Worm (Caenorhabditis elegans): ENCODE measurements around the gene ZC190.2.

ZC190.2 gene

DNA sequence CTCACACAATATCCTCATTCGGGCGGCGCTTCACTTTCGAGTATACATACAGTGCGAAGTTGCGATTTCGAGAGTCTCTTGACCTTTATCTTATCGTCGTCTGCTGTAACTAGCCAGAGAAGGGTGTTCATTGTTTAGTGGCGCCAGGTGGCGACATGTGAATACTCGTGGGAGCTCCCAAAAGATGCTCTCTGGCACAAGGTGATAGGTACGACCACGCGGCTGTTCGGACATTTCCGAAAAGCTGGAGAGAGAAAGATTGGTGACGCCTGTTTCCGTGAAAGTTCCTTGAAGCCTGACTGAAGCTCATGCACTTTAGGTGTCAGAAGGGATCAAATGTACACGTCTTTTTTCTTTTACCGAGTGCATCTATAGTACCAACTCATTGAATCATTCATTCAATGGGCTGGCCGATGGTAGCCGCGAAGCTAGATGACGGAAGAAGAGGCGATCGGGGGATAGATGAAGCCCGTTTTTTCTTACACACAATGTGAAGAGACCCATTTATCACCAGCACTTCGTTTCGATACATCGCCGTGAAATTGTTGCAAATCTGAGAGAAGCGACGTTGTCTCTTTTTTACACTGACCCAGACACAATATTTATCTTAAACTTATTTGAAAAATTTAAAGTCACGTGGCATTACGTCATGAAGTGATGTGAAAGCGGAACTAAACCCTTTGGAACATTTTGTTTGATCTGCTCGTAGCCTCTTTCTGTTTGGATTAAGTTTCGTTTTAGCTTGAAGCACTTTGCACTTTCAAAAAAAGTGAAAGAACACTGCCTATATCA is 13.7 kb upstream of the ZC190.2 start:
- TF ChIP-seq ets-7 (tag; optimal IDR thresholded peaks at IDR 0.05) (no peak), pes-1 (GFP tag; IDR thresholded peaks at IDR 0.05) (no peak), hmg-4 (GFP tag; optimal IDR thresholded peaks at IDR 0.05) (no peak), ama-1 (optimal IDR thresholded peaks at IDR 0.05) (no peak), B0310.2 (tag; optimal IDR thresholded peaks at IDR 0.05) (no peak), sea-1 (GFP tag; conservative IDR thresholded peaks at IDR 0.05) (no peak), hnd-1 (tag; optimal IDR thresholded peaks at IDR 0.05) (no peak), ceh-36 (tag; optimal IDR thresholded peaks at IDR 0.05) (no peak), F13C5.2 (tag; optimal IDR thresholded peaks at IDR 0.05) (no peak), scrt-1 (GFP tag; IDR thresholded peaks at IDR 0.05) (no peak), tbx-37 (GFP tag; conservative IDR thresholded peaks at IDR 0.05) (no peak)

DNA sequence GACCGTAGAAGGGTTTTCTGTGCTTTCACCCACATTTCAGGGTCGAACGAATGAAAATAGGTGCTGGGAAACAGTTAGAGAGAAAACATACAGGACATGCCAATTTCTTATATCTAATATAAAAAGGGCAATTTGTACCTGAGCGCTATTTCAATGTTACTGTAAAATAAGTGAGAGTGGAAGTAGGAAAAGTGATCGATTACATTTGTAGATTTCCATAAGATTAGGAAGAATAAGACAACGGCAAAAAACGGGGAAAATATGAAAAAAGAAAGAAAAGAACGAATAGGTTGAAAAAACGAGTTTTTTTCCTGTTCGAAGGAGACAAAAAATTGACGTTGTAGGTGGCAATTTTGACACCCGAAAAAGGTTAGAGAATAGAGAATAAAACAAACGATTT is 12.9 kb upstream of the ZC190.2 start:
- no peak for TF ChIP-seq ama-1 (optimal IDR thresholded peaks at IDR 0.05)
- no peak for TF ChIP-seq scrt-1 (GFP tag; IDR thresholded peaks at IDR 0.05)
- no peak for TF ChIP-seq hnd-1 (tag; optimal IDR thresholded peaks at IDR 0.05)
- no peak for TF ChIP-seq hmbx-1 (tag; optimal IDR thresholded peaks at IDR 0.05)

ce11 chrV:8670759-8671158 is 10.4 kb upstream of the ZC190.2 start:
- TF ChIP-seq flt-1 (GFP tag; IDR thresholded peaks at IDR 0.05) = no peak
- TF ChIP-seq tra-4 (tag; optimal IDR thresholded peaks at IDR 0.05) = no peak
- TF ChIP-seq hnd-1 (tag; optimal IDR thresholded peaks at IDR 0.05) = no peak
- no peak for TF ChIP-seq tbx-37 (GFP tag; conservative IDR thresholded peaks at IDR 0.05)

- no peak for TF ChIP-seq F13C5.2 (tag; optimal IDR thresholded peaks at IDR 0.05)
- TF ChIP-seq ceh-13 (GFP tag; optimal IDR thresholded peaks at IDR 0.05) = no peak
- no peak for TF ChIP-seq ama-1 (optimal IDR thresholded peaks at IDR 0.05)
- no peak for TF ChIP-seq hnd-1 (tag; optimal IDR thresholded peaks at IDR 0.05)
- no peak for TF ChIP-seq tbx-37 (GFP tag; conservative IDR thresholded peaks at IDR 0.05)
- TF ChIP-seq ets-7 (tag; optimal IDR thresholded peaks at IDR 0.05) = no peak
- TF ChIP-seq flt-1 (GFP tag; IDR thresholded peaks at IDR 0.05) = no peak
- no peak for TF ChIP-seq hmg-4 (GFP tag; optimal IDR thresholded peaks at IDR 0.05)
- no peak for TF ChIP-seq pes-1 (GFP tag; IDR thresholded peaks at IDR 0.05)
Measured at ce11 chrV:8671568-8672123, 9.5 kb upstream of the ZC190.2 start.

ce11 chrV:8673498-8673897 is 7.7 kb upstream of the ZC190.2 start, which contains the start of gene ZC190.5:
Gene ZC190.5 (minus strand): TSS chrV:8673598.
- TF ChIP-seq B0310.2 (tag; optimal IDR thresholded peaks at IDR 0.05) = no peak

DNA sequence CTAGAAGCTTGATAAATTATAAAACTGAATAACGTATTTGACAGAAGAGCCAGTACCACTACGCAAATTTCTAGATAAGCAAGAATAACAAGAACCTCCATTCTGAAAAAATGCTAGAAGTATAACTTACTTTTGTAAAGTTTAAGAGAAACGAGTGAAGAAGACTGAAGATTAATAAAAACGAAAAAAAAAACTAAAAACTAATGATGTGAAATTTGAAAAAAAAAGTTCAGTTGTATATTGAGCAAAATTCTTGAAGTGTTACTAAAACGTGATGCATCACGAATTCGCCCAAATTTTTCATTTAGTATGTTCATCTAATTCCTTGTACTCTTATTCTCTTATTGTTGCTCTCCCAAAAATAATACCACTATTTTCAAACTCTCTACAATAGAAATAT is 4.0 kb upstream of the ZC190.2 start, which contains the start of gene ZC190.6:
Gene ZC190.6, minus strand, starts transcription at position 101 of the 400 bp plus-strand sequence.
- TF ChIP-seq F13C5.2 (tag; optimal IDR thresholded peaks at IDR 0.05) (no peak), hmg-4 (GFP tag; optimal IDR thresholded peaks at IDR 0.05) (no peak), aly-1 (tag; optimal IDR thresholded peaks at IDR 0.05) (no peak)

DNA sequence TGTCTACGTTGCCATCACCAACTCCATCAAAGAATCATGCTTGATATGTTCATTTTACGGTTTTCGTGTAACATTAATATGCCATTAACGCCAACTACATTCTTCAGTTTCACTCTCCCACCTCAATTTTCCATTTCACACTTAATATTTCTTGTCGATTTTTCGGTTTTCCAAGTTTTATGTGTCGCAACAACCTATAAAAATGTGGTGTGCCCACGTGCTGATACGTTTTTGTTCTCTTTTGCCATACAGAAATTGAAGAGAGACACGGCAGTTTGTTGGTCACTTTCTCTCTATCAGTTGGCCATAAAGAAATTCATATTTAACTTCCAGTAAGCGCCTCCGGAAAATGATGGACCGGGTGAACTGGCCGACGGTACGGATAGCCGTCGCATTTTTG is 1.6 kb downstream of the ZC190.2 start, which contains the start of gene cln-3.3:
Gene cln-3.3, plus strand, starts transcription at position 334 of the 400 bp plus-strand sequence.
- no peak for TF ChIP-seq F13C5.2 (tag; optimal IDR thresholded peaks at IDR 0.05)
- no peak for TF ChIP-seq sea-1 (GFP tag; conservative IDR thresholded peaks at IDR 0.05)
- no peak for TF ChIP-seq scrt-1 (GFP tag; IDR thresholded peaks at IDR 0.05)
- TF ChIP-seq flt-1 (GFP tag; IDR thresholded peaks at IDR 0.05) = no peak
- no peak for TF ChIP-seq tbx-11 (GFP tag; IDR thresholded peaks at IDR 0.05)
- TF ChIP-seq tbx-37 (GFP tag; conservative IDR thresholded peaks at IDR 0.05) = no peak
- TF ChIP-seq pes-1 (GFP tag; IDR thresholded peaks at IDR 0.05) = no peak
- no peak for TF ChIP-seq B0310.2 (tag; optimal IDR thresholded peaks at IDR 0.05)
- TF ChIP-seq hmbx-1 (tag; optimal IDR thresholded peaks at IDR 0.05) = no peak
- TF ChIP-seq ceh-13 (GFP tag; optimal IDR thresholded peaks at IDR 0.05) = no peak
- no peak for TF ChIP-seq aly-1 (tag; optimal IDR thresholded peaks at IDR 0.05)
- no peak for TF ChIP-seq ceh-36 (tag; optimal IDR thresholded peaks at IDR 0.05)
- no peak for TF ChIP-seq hnd-1 (tag; optimal IDR thresholded peaks at IDR 0.05)
- no peak for TF ChIP-seq hmg-4 (GFP tag; optimal IDR thresholded peaks at IDR 0.05)

DNA sequence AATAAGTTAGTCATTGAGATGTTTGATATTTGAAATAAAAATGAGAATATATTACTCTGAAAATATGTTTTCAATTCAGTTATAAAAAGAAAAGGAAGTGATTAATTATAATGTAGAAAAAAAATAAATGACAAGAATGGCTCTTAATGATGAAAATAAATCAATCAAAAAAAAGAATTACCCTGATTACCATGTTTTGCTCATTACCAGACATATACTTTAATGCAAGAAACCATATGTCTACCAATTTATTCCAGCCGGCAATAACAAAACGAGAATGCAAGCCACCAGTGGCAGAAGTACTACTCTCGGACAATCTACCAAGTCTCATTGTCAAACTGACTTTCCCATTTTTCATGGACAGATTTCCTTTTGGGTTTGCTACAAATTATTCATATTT is 2.6 kb downstream of the ZC190.2 start:
- TF ChIP-seq pes-1 (GFP tag; IDR thresholded peaks at IDR 0.05) = no peak
- TF ChIP-seq tbx-37 (GFP tag; conservative IDR thresholded peaks at IDR 0.05) = no peak
- no peak for TF ChIP-seq flt-1 (GFP tag; IDR thresholded peaks at IDR 0.05)
- no peak for TF ChIP-seq tbx-11 (GFP tag; IDR thresholded peaks at IDR 0.05)
- TF ChIP-seq hmg-4 (GFP tag; optimal IDR thresholded peaks at IDR 0.05) = no peak
- no peak for TF ChIP-seq hnd-1 (tag; optimal IDR thresholded peaks at IDR 0.05)
- no peak for TF ChIP-seq ets-7 (tag; optimal IDR thresholded peaks at IDR 0.05)
- no peak for TF ChIP-seq ceh-36 (tag; optimal IDR thresholded peaks at IDR 0.05)
- no peak for TF ChIP-seq B0310.2 (tag; optimal IDR thresholded peaks at IDR 0.05)
- no peak for TF ChIP-seq aly-1 (tag; optimal IDR thresholded peaks at IDR 0.05)
- no peak for TF ChIP-seq ceh-13 (GFP tag; optimal IDR thresholded peaks at IDR 0.05)

Measured in whole organism, early embryonic.